Worm (Caenorhabditis elegans) whole organism, late embryonic: Measurements from ENCODE around the gene C07E3.8.

Experiments
- F13H6.1 ChIP-seq: sonication (generic microtip); optimal IDR thresholded peaks from 2 replicates; lab custom pipeline; 2016; ENCODE audit warnings: missing genetic modification characterization, missing compliant biosample characterization
- K02D7.2 ChIP-seq: sonication (generic microtip); optimal IDR thresholded peaks from 2 replicates; lab custom pipeline; 2017; ENCODE audit warnings: mild to moderate bottlenecking, missing genetic modification characterization, missing compliant biosample characterization
- K09A11.1 ChIP-seq: sonication (generic microtip); optimal IDR thresholded peaks from 2 replicates; lab custom pipeline; 2017; ENCODE audit warnings: antibody characterized with exemption, mild to moderate bottlenecking, missing genetic modification characterization, missing compliant biosample characterization; ENCODE audit not compliant: insufficient read depth
- Y22D7AL.16 ChIP-seq: sonication (generic microtip); optimal IDR thresholded peaks from 2 replicates; lab custom pipeline; 2016; ENCODE audit warnings: missing genetic modification characterization, missing compliant biosample characterization
- ahr-1 ChIP-seq: sonication (generic microtip); optimal IDR thresholded peaks from 2 replicates; lab custom pipeline; 2016; ENCODE audit warnings: missing genetic modification characterization, missing compliant biosample characterization
- ama-1 ChIP-seq: fragments of 150-350 bp; optimal IDR thresholded peaks from 2 replicates; lab custom pipeline; 2014
- ceh-14 ChIP-seq: sonication (generic microtip); optimal IDR thresholded peaks from 2 replicates; lab custom pipeline; 2016; ENCODE audit warnings: missing genotype, missing genetic modification characterization, missing compliant biosample characterization
- ceh-18 ChIP-seq: sonication (generic microtip); optimal IDR thresholded peaks from 2 replicates; lab custom pipeline; 2016; ENCODE audit warnings: missing genetic modification characterization, missing compliant biosample characterization
- ceh-19 ChIP-seq: fragments of 200-800 bp; sonication (Bioruptor generic); optimal IDR thresholded peaks from 2 replicates; lab custom pipeline; 2018; ENCODE audit warnings: mild to moderate bottlenecking, missing genetic modification characterization, missing compliant biosample characterization
- ceh-24 ChIP-seq: sonication (generic microtip); optimal IDR thresholded peaks from 2 replicates; lab custom pipeline; 2016; ENCODE audit warnings: mild to moderate bottlenecking, missing genetic modification characterization, missing compliant biosample characterization
- ceh-31 ChIP-seq: sonication (generic microtip); optimal IDR thresholded peaks from 2 replicates; lab custom pipeline; 2016; ENCODE audit warnings: missing genetic modification characterization, missing compliant biosample characterization
- ceh-34 ChIP-seq: sonication (generic microtip); optimal IDR thresholded peaks from 2 replicates; lab custom pipeline; 2016; ENCODE audit warnings: mild to moderate bottlenecking, missing genetic modification characterization, missing compliant biosample characterization
- ceh-45 ChIP-seq: fragments of 200-800 bp; sonication (Bioruptor generic); IDR thresholded peaks from 2 replicates; pipeline ENCODE4 v1.3.6; 2022; ENCODE audit warnings: missing genetic modification reagents, missing genetic modification characterization, missing compliant biosample characterization
- dve-1 ChIP-seq: sonication (generic microtip); optimal IDR thresholded peaks from 2 replicates; lab custom pipeline; 2017; ENCODE audit warnings: antibody characterized with exemption, mild to moderate bottlenecking, missing genetic modification characterization, missing compliant biosample characterization
- elt-2 ChIP-seq: sonication (generic microtip); optimal IDR thresholded peaks from 2 replicates; lab custom pipeline; 2016; ENCODE audit warnings: missing genetic modification reagents, missing genetic modification characterization, missing compliant biosample characterization
- ets-4 ChIP-seq: sonication (generic microtip); optimal IDR thresholded peaks from 2 replicates; lab custom pipeline; 2016; ENCODE audit warnings: missing genetic modification characterization, missing compliant biosample characterization
- fax-1 ChIP-seq: sonication (generic microtip); optimal IDR thresholded peaks from 2 replicates; lab custom pipeline; 2016; ENCODE audit warnings: missing genotype, missing genetic modification characterization, missing compliant biosample characterization
- fkh-10 ChIP-seq: fragments of 150-350 bp; optimal IDR thresholded peaks from 2 replicates; lab custom pipeline; 2014; ENCODE audit warnings: missing biosample characterization, missing genetic modification reagents, missing genetic modification characterization
- fkh-6 ChIP-seq: sonication (generic microtip); optimal IDR thresholded peaks from 2 replicates; lab custom pipeline; 2016; ENCODE audit warnings: missing genetic modification characterization, missing compliant biosample characterization
- hlh-15 ChIP-seq: sonication (generic microtip); optimal IDR thresholded peaks from 2 replicates; lab custom pipeline; 2016; ENCODE audit warnings: missing genetic modification characterization, missing compliant biosample characterization
- hlh-30 ChIP-seq: sonication (generic microtip); optimal IDR thresholded peaks from 2 replicates; lab custom pipeline; 2017; ENCODE audit warnings: antibody characterized with exemption, missing genetic modification characterization, missing compliant biosample characterization; ENCODE audit not compliant: insufficient read depth
- lin-11 ChIP-seq: fragments of 200-800 bp; sonication (Bioruptor generic); optimal IDR thresholded peaks from 2 replicates; lab custom pipeline; 2018; ENCODE audit warnings: mild to moderate bottlenecking, missing genetic modification characterization, missing compliant biosample characterization
- madf-2 ChIP-seq: sonication (generic microtip); optimal IDR thresholded peaks from 2 replicates; lab custom pipeline; 2017; ENCODE audit warnings: missing genetic modification characterization, missing compliant biosample characterization
- mec-3 ChIP-seq: sonication (generic microtip); optimal IDR thresholded peaks from 2 replicates; lab custom pipeline; 2016; ENCODE audit warnings: borderline replicate concordance, missing genetic modification characterization, missing compliant biosample characterization
- nfya-1 ChIP-seq: sonication (generic microtip); optimal IDR thresholded peaks from 2 replicates; lab custom pipeline; 2017; ENCODE audit warnings: missing genetic modification characterization, mild to moderate bottlenecking, missing compliant biosample characterization, antibody characterized with exemption, moderate library complexity
- nhr-232 ChIP-seq: sonication (generic microtip); optimal IDR thresholded peaks from 2 replicates; lab custom pipeline; 2016; ENCODE audit warnings: missing genetic modification characterization, missing compliant biosample characterization
- pat-9 ChIP-seq: fragments of 200-800 bp; sonication (Bioruptor generic); optimal IDR thresholded peaks from 2 replicates; lab custom pipeline; 2018; ENCODE audit warnings: mild to moderate bottlenecking, missing genetic modification characterization, moderate library complexity, missing compliant biosample characterization
- pha-4 ChIP-seq: fragments of 150-350 bp; optimal IDR thresholded peaks from 2 replicates; lab custom pipeline; 2018; ENCODE audit warnings: missing biosample characterization, missing genetic modification reagents, missing genetic modification characterization
- pqm-1 ChIP-seq: sonication (generic microtip); optimal IDR thresholded peaks from 2 replicates; lab custom pipeline; 2016; ENCODE audit warnings: missing genetic modification characterization, missing compliant biosample characterization
- ref-2 ChIP-seq: sonication (generic microtip); optimal IDR thresholded peaks from 2 replicates; lab custom pipeline; 2016; ENCODE audit warnings: missing genetic modification characterization, missing compliant biosample characterization
- rnt-1 ChIP-seq: sonication (generic microtip); optimal IDR thresholded peaks from 2 replicates; lab custom pipeline; 2016; ENCODE audit warnings: missing genetic modification characterization, missing compliant biosample characterization
- sox-4 ChIP-seq: sonication (generic microtip); optimal IDR thresholded peaks from 2 replicates; lab custom pipeline; 2017; ENCODE audit warnings: mild to moderate bottlenecking, missing genetic modification characterization, inconsistent platforms, missing compliant biosample characterization
- syd-9 ChIP-seq: sonication (generic microtip); optimal IDR thresholded peaks from 2 replicates; lab custom pipeline; 2016; ENCODE audit warnings: mild to moderate bottlenecking, missing genetic modification characterization, moderate library complexity, missing compliant biosample characterization
- tbx-2 ChIP-seq: sonication (generic microtip); optimal IDR thresholded peaks from 2 replicates; lab custom pipeline; 2016; ENCODE audit warnings: missing genetic modification characterization, missing compliant biosample characterization
- tbx-7 ChIP-seq: sonication (generic microtip); optimal IDR thresholded peaks from 2 replicates; lab custom pipeline; 2016; ENCODE audit warnings: missing genotype, missing genetic modification characterization, missing compliant biosample characterization
- ttx-3 ChIP-seq: sonication (generic microtip); optimal IDR thresholded peaks from 2 replicates; lab custom pipeline; 2016; ENCODE audit warnings: missing genetic modification reagents, missing genetic modification characterization, missing compliant biosample characterization
- unc-42 ChIP-seq: sonication (generic microtip); optimal IDR thresholded peaks from 2 replicates; lab custom pipeline; 2016; ENCODE audit warnings: missing genotype, missing genetic modification characterization, missing compliant biosample characterization

C07E3.8 gene

DNA sequence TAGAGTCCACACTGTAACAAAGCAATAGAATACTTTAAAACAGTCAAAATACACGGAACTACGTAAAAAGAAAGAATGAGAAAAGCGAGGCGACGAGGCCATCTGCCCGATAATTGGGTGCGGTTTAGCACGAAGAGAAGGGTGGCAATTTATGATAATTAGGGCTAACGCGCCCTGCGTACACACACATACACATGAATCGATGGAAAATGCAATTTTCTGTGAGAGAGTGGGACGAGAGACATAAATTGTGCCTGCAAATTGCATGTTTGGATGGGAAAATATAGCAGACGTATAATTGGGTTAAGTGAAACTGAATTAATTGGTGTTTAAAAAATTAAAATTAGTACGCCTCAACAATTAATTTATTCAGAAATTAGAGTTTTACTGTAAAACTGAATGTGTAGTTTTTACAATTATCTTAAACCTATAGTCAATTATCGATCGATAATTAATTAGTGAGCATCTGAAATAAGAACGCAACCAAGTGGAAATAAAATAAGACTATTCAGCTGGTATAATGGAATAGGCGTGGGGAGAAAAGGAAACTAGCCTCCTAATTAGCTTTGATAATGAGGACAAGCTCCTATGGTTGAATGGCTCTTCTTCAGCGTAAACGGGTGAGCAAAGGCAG is 21.6 kb downstream of the C07E3.8 start:
- TF ChIP-seq ceh-14 (tag; lab: Kevin White, UChicago): peak; percentile 64
- TF ChIP-seq ceh-31 (tag; lab: Kevin White, UChicago): peak; percentile 84
- TF ChIP-seq nfya-1 (tag; lab: Kevin White, UChicago): peak; percentile 20
- TF ChIP-seq ttx-3 (tag; lab: Kevin White, UChicago): peak; percentile 66
- TF ChIP-seq unc-42 (tag; lab: Kevin White, UChicago): peak; percentile 99
- TF ChIP-seq tbx-2 (tag; lab: Kevin White, UChicago): peak; percentile 37
- no peak for TF ChIP-seq nhr-232 (tag; lab: Kevin White, UChicago)
- TF ChIP-seq hlh-15 (tag; lab: Kevin White, UChicago): no peak
- no peak for TF ChIP-seq pqm-1
- TF ChIP-seq, all 69 proteins: peak for 6

DNA sequence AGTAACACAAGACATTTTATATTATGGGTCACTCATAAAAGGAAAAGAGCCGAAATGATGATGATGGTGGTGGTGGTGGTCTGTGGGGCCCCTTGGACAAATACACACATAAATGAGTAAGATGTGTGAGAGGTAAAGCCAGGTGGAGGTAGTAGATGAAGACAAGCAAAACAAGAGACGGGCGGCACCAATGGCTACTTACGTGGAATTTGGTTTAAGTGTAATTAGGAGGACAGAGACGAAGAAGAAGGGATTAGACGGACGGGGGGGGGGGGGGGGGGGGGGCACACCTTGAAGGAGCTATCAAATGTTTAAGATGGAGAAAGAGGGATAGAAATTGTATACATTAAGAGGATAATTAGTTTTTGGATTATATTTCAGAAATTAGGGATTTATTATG is 22.7 kb downstream of the C07E3.8 start:
- TF ChIP-seq syd-9 (tag; lab: Kevin White, UChicago) (no peak), ama-1 (lab: Kevin White, UChicago) (no peak), nfya-1 (tag; lab: Kevin White, UChicago) (no peak), elt-2 (tag; lab: Kevin White, UChicago) (no peak), madf-2 (no peak), K09A11.1 (tag; lab: Kevin White, UChicago) (no peak)

DNA sequence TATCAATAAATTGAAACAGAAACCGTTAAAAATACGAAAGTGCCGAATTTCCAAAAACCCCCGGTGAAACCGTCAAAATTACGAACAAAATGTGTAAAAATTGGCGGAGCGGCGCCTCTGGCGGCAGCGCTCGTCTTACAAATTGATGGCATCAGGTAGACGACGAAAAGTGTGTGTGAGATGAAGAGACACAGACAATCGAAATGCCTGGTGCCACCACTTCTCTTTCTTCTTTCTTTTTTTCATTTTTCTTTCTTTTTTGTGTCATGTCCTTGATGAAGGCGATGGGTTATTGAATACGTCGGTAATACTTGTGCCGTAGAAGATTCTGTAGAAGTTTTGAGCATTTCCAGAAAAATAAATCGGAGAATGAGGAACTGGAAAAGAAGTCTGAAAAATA is 25.8 kb downstream of the C07E3.8 start:
- TF ChIP-seq nfya-1 (tag; lab: Kevin White, UChicago): no peak
- TF ChIP-seq hlh-30: no peak
- no peak for TF ChIP-seq pqm-1
- no peak for TF ChIP-seq ceh-19 (GFP tag; lab: Kevin White, UChicago)
- TF ChIP-seq fax-1 (tag; lab: Kevin White, UChicago): no peak
- TF ChIP-seq mec-3: no peak
- no peak for TF ChIP-seq ref-2 (tag; lab: Kevin White, UChicago)
- TF ChIP-seq ttx-3 (tag; lab: Kevin White, UChicago): no peak
- TF ChIP-seq ceh-34: no peak
- no peak for TF ChIP-seq fkh-6 (tag; lab: Kevin White, UChicago)
- TF ChIP-seq sox-4 (tag; lab: Kevin White, UChicago): no peak
- no peak for TF ChIP-seq ceh-18
- TF ChIP-seq fkh-10 (GFP tag; lab: Kevin White, UChicago): no peak

DNA sequence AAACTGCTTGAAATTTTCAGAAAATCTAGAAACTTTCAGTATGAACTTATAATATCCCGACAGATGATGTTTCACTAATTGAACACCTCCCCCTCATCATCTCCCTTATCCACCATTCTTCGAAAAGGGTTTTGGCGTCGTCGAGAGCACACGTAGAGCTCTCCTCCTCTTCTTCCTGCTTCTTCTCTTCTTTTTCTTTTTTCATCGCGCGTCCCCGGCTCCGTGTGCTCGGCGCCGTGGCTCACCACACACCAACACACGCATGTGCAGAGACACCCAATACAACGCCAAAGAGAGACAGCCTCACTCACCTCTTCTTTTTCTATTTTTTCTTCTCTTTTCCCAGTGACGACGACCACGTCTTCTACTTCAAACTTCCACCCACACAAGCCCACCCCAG is 27.5 kb downstream of the C07E3.8 start:
- TF ChIP-seq Y22D7AL.16 (tag; lab: Kevin White, UChicago): no peak
- TF ChIP-seq fkh-10 (GFP tag; lab: Kevin White, UChicago): no peak
- TF ChIP-seq ceh-19 (GFP tag; lab: Kevin White, UChicago): no peak
- no peak for TF ChIP-seq ama-1 (lab: Kevin White, UChicago)
- TF ChIP-seq ets-4 (tag; lab: Kevin White, UChicago): no peak
- no peak for TF ChIP-seq K02D7.2 (tag; lab: Kevin White, UChicago)
- TF ChIP-seq F13H6.1 (tag; lab: Kevin White, UChicago): no peak
- no peak for TF ChIP-seq pha-4 (tag; lab: Kevin White, UChicago)
- no peak for TF ChIP-seq ceh-24 (tag; lab: Kevin White, UChicago)
- no peak for TF ChIP-seq sox-4 (tag; lab: Kevin White, UChicago)
- no peak for TF ChIP-seq pat-9 (tag; lab: Kevin White, UChicago)
- TF ChIP-seq hlh-15 (tag; lab: Kevin White, UChicago): no peak
- no peak for TF ChIP-seq dve-1 (tag; lab: Kevin White, UChicago)
- TF ChIP-seq ceh-45 (GFP tag; lab: Robert Waterston, UW): no peak
- no peak for TF ChIP-seq ahr-1 (tag; lab: Kevin White, UChicago)
- TF ChIP-seq lin-11 (tag; lab: Kevin White, UChicago): no peak
- no peak for TF ChIP-seq rnt-1 (tag; lab: Kevin White, UChicago)
- no peak for TF ChIP-seq tbx-7 (tag; lab: Kevin White, UChicago)
